Fruit fly (Drosophila melanogaster) S2 (cell line): ENCODE data around the gene pigs.

Experiments
- CG8478 ChIP-seq: fragments of >200 bp; optimal IDR thresholded peaks from 2 replicates; lab custom pipeline; 2018
- CTCF ChIP-seq, 2 experiments: fragments of >200 bp; optimal IDR thresholded peaks; 2 replicates each; lab custom pipeline; 2018

dm6 chrX:6571234-6571915, 28.5 kb upstream of the pigs start:
- TF ChIP-seq CG8478 (lab: Kevin White, UChicago) (no peak), CTCF (optimal IDR thresholded peaks at IDR 0.05; lab: Kevin White, UChicago) (no peak)
